Fruit fly (Drosophila melanogaster) whole organism, wandering third instar larva: Measurements from ENCODE around the gene CG1236.
A peak's percentile ranks its signal among the peaks of the same experiment; 100 is the strongest.

ENCODE experiments used
- Abd-B ChIP-seq: fragments of >200 bp; optimal IDR thresholded peaks from 2 replicates; lab custom pipeline; 2017; ENCODE audit warnings: missing biosample characterization, missing genetic modification characterization
- CG32264 ChIP-seq: fragments of 200-800 bp; sonication (Bioruptor generic); optimal IDR thresholded peaks from 2 replicates; lab custom pipeline; 2016; ENCODE audit warnings: missing biosample characterization, missing genetic modification characterization
- CG9705 ChIP-seq: fragments of 200-800 bp; sonication (Bioruptor generic); optimal IDR thresholded peaks from 2 replicates; lab custom pipeline; 2018; ENCODE audit warnings: missing biosample characterization, mild to moderate bottlenecking, missing genetic modification characterization
- Dfd ChIP-seq: fragments of >200 bp; optimal IDR thresholded peaks from 2 replicates; lab custom pipeline; 2017; ENCODE audit warnings: missing biosample characterization, missing genetic modification characterization
- GATAd ChIP-seq: sonication (Bioruptor generic); optimal IDR thresholded peaks from 2 replicates; lab custom pipeline; 2016; ENCODE audit warnings: missing biosample characterization, missing genetic modification characterization
- HLH106 ChIP-seq: fragments of 200-800 bp; optimal IDR thresholded peaks from 3 replicates; lab custom pipeline; 2019; ENCODE audit warnings: missing biosample characterization, mild to moderate bottlenecking, missing genetic modification characterization, moderate library complexity
- Hr78 ChIP-seq: fragments of >200 bp; optimal IDR thresholded peaks from 2 replicates; lab custom pipeline; 2017; ENCODE audit warnings: missing biosample characterization, missing genetic modification characterization
- Mio ChIP-seq: sonication (Bioruptor generic); optimal IDR thresholded peaks from 2 replicates; lab custom pipeline; 2016; ENCODE audit warnings: missing biosample characterization, missing genetic modification characterization
- N ChIP-seq: fragments of >200 bp; optimal IDR thresholded peaks from 2 replicates; lab custom pipeline; 2018; ENCODE audit warnings: missing biosample characterization, missing external identifiers, missing genetic modification characterization
- OdsH ChIP-seq: fragments of 200-800 bp; sonication (Bioruptor generic); optimal IDR thresholded peaks from 2 replicates; lab custom pipeline; 2016; ENCODE audit warnings: missing biosample characterization, mild to moderate bottlenecking, missing genetic modification characterization
- Rel ChIP-seq, 2 experiments: fragments of 200-800 bp; sonication (Bioruptor generic) in 1 of 2; optimal IDR thresholded peaks; 2 replicates in 1 of 2; 3 replicates in 1 of 2; lab custom pipeline; 2016 to 2019; ENCODE audit warnings: mild to moderate bottlenecking in 2 of 2, missing biosample characterization in 2 of 2, missing genetic modification characterization in 2 of 2, moderate library complexity in 1 of 2
- Vsx2 ChIP-seq: fragments of 200-300, 225-300 bp; sonication (Bioruptor generic); optimal IDR thresholded peaks from 2 replicates; lab custom pipeline; 2018; ENCODE audit warnings: missing biosample characterization, missing genetic modification characterization; ENCODE audit not compliant: partially characterized antibody
- br ChIP-seq: fragments of 200-800 bp; sonication (Bioruptor generic); optimal IDR thresholded peaks from 2 replicates; lab custom pipeline; 2016; ENCODE audit warnings: missing biosample characterization, missing genetic modification characterization
- brk ChIP-seq: fragments of 200-800 bp; sonication (Bioruptor generic); optimal IDR thresholded peaks from 2 replicates; lab custom pipeline; 2016; ENCODE audit warnings: missing biosample characterization, mild to moderate bottlenecking, missing genetic modification characterization
- dl ChIP-seq, 2 experiments: fragments of 175-275, 200-275 bp in 1 of 2; fragments of 200-275 bp in 1 of 2; sonication (Bioruptor generic); optimal IDR thresholded peaks; lab custom pipeline; 2018; ENCODE audit warnings: mild to moderate bottlenecking in 2 of 2, missing biosample characterization in 2 of 2, missing genetic modification characterization in 2 of 2, moderate library complexity in 2 of 2; ENCODE audit not compliant: partially characterized antibody in 2 of 2, insufficient read depth in 1 of 2
- dmrt93B ChIP-seq: fragments of 200-800 bp; sonication (Bioruptor generic); optimal IDR thresholded peaks from 2 replicates; lab custom pipeline; 2018; ENCODE audit warnings: missing biosample characterization, mild to moderate bottlenecking, missing genetic modification characterization
- ey ChIP-seq: fragments of 200-800 bp; sonication (Bioruptor generic); optimal IDR thresholded peaks from 2 replicates; lab custom pipeline; 2016; ENCODE audit warnings: missing biosample characterization, missing genetic modification characterization
- foxo ChIP-seq, 2 experiments: fragments of 200-800 bp; sonication (Bioruptor generic); optimal IDR thresholded peaks; 2 replicates in 1 of 2; 3 replicates in 1 of 2; lab custom pipeline; 2016 to 2017; ENCODE audit warnings: missing biosample characterization in 2 of 2, missing genetic modification characterization in 2 of 2
- fru ChIP-seq: fragments of 200-800 bp; sonication (Bioruptor generic); optimal IDR thresholded peaks from 3 replicates; lab custom pipeline; 2016; ENCODE audit warnings: missing biosample characterization, mild to moderate bottlenecking, missing genetic modification characterization
- h ChIP-seq: fragments of 200-800 bp; sonication (Bioruptor generic); optimal IDR thresholded peaks from 3 replicates; lab custom pipeline; 2016; ENCODE audit warnings: missing biosample characterization, mild to moderate bottlenecking, missing genetic modification characterization
- jim ChIP-seq: fragments of 175-275, 200-325 bp; sonication (Bioruptor generic); optimal IDR thresholded peaks from 2 replicates; lab custom pipeline; 2016; ENCODE audit warnings: missing biosample characterization, mild to moderate bottlenecking, missing genetic modification characterization
- pan ChIP-seq: fragments of >200 bp; optimal IDR thresholded peaks from 2 replicates; lab custom pipeline; 2017
- psq ChIP-seq: fragments of 200-800 bp; sonication (Bioruptor generic); optimal IDR thresholded peaks from 3 replicates; lab custom pipeline; 2017; ENCODE audit warnings: missing biosample characterization, mild to moderate bottlenecking, missing genetic modification characterization, moderate library complexity
- rgr ChIP-seq: fragments of 200-800 bp; sonication (Bioruptor generic); optimal IDR thresholded peaks from 3 replicates; lab custom pipeline; 2016; ENCODE audit warnings: missing biosample characterization, mild to moderate bottlenecking, missing genetic modification characterization
- sage ChIP-seq: fragments of 200-800 bp; sonication (Bioruptor generic); optimal IDR thresholded peaks from 2 replicates; lab custom pipeline; 2016; ENCODE audit warnings: missing biosample characterization, mild to moderate bottlenecking, missing genetic modification characterization
- woc ChIP-seq: sonication (Bioruptor generic); optimal IDR thresholded peaks from 2 replicates; lab custom pipeline; 2016; ENCODE audit warnings: missing biosample characterization, mild to moderate bottlenecking, missing genetic modification characterization

Gene CG1236

DNA sequence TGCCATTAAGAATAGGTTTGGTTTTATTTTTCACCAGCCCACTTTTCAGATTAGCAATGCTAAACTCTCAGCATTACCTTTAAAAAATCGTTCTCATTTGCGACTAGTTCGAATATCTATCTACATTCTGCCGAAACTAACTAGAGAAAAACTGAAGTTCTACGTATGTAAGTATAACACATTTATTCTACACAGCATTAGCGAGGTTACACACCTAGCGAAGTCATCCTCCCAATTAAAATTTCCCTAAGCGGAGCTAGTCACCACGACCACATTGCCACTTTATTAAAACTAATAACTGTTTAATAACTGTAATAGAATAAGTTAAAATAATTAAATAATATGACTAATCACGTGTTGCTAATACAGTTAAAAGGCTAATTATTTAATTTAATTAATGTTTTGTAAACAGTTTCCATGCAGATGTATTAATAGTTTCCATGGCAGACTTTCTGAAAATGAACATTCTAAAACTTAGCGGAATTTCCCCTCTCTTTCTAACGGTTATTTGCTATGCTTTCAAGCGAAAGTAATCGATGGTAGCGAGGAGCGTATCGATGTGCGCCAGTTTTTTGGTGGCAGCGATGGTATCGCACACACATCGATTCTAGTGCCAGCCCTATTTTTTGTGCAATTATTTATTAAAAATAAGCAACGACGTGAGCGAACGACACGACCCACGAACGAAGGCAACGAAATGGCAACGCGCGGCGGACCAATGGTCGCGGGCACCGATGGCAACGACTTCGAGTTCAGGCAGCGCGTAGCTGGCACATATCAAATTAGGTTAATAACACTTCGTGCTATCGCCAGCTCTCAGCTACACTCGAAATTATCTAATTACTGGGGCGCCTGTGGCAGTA lies 42.4 kb downstream of the CG1236 start, which contains the start of gene jagn (continued):
- TF ChIP-seq ey = peak; percentile 51
- no peak for TF ChIP-seq dl (GFP tag; optimal IDR thresholded peaks at IDR 0.05; lab: Kevin White, UChicago; ENCODE audit: insufficient read depth in 1 of 2, partially characterized antibody in 2 of 2)
- peak; percentile 68 for TF ChIP-seq GATAd
- no peak for TF ChIP-seq brk (GFP tag; lab: Kevin White, UChicago)
- no peak for TF ChIP-seq N (GFP tag; lab: Kevin White, UChicago)
- TF ChIP-seq sage (GFP tag; lab: Kevin White, UChicago) = peak; percentile 57
- peak; percentile 75 for TF ChIP-seq rgr (GFP tag; lab: Kevin White, UChicago)
- TF ChIP-seq foxo (GFP tag; optimal IDR thresholded peaks at IDR 0.05; lab: Kevin White, UChicago) = peak in 1 of 2 experiments; percentile 56
- peak; percentile 41 for TF ChIP-seq HLH106 (tag; lab: Kevin White, UChicago)
- TF ChIP-seq psq (GFP tag; lab: Kevin White, UChicago) = peak; percentile 50
- TF ChIP-seq dmrt93B (GFP tag; lab: Kevin White, UChicago) = peak; percentile 49
- no peak for TF ChIP-seq Dfd (GFP tag; lab: Kevin White, UChicago)
- TF ChIP-seq br (GFP tag; lab: Kevin White, UChicago) = peak; percentile 55
- TF ChIP-seq fru (GFP tag; lab: Kevin White, UChicago) = peak; percentile 43

DNA sequence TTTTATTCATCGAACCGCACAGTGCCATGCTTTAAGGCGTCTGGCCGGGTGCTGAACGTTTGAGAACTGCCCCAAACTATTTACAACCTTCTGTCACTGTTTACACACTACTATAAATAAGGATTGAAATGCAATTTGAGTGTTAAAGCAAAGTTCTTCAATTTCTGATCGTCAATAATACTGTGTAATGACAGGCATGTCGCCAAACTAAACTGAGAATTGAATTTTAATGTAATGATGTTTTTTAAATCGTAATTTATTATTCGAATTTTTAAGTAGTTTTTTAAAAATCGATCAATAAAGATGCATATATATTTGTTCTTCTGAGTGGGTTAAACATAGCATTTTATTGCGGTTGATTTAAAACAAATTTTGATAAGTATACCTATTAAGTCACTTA lies 44.4 kb downstream of the CG1236 start, which contains the start of gene CG2082:
CG2082 (minus strand) TSS at position 101 of the 400 bp plus-strand sequence.
- no peak for TF ChIP-seq sage (GFP tag; lab: Kevin White, UChicago)
- TF ChIP-seq Mio = no peak
- no peak for TF ChIP-seq CG32264 (GFP tag; lab: Kevin White, UChicago)
- TF ChIP-seq brk (GFP tag; lab: Kevin White, UChicago) = no peak
- no peak for TF ChIP-seq h (GFP tag; lab: Kevin White, UChicago)
- TF ChIP-seq jim (GFP tag; lab: Kevin White, UChicago) = no peak
- TF ChIP-seq dmrt93B (GFP tag; lab: Kevin White, UChicago) = no peak
- TF ChIP-seq dl (GFP tag; optimal IDR thresholded peaks at IDR 0.05; lab: Kevin White, UChicago; ENCODE audit: insufficient read depth in 1 of 2, partially characterized antibody in 2 of 2) = no peak
- TF ChIP-seq woc (GFP tag; lab: Kevin White, UChicago) = no peak
- no peak for TF ChIP-seq Vsx2 (GFP tag; lab: Kevin White, UChicago)
- TF ChIP-seq, all 38 proteins: peak for 0

dm6 chr3R:5781462-5781861 lies 44.9 kb downstream of the CG1236 start, which contains the start of gene kat-60L1:
TSS of gene kat-60L1 (plus strand) at chr3R:5781762.
- TF ChIP-seq OdsH (GFP tag; lab: Kevin White, UChicago) (no peak), Dfd (GFP tag; lab: Kevin White, UChicago) (no peak), HLH106 (tag; lab: Kevin White, UChicago) (no peak), Vsx2 (GFP tag; lab: Kevin White, UChicago) (no peak), Abd-B (GFP tag; lab: Kevin White, UChicago) (no peak), pan (no peak), dl (GFP tag; optimal IDR thresholded peaks at IDR 0.05; lab: Kevin White, UChicago; ENCODE audit: insufficient read depth in 1 of 2, partially characterized antibody in 2 of 2) (no peak), Rel (GFP tag; optimal IDR thresholded peaks at IDR 0.05; lab: Kevin White, UChicago) (no peak), Rel (tag; optimal IDR thresholded peaks at IDR 0.05; lab: Kevin White, UChicago) (no peak), Mio (no peak), h (GFP tag; lab: Kevin White, UChicago) (no peak), Hr78 (GFP tag; lab: Kevin White, UChicago) (no peak), CG9705 (no peak)
- TF ChIP-seq, all 38 proteins: peak for 0
